Fruit fly (Drosophila melanogaster) whole organism, larva: ENCODE results near the gene RhoGEF64C.

Experiments
- noc ChIP-seq: fragments of 200-800 bp; sonication (Bioruptor generic); optimal IDR thresholded peaks from 3 replicates; lab custom pipeline; 2019; ENCODE audit warnings: missing biosample characterization, mild to moderate bottlenecking, missing genetic modification characterization, moderate library complexity

Gene RhoGEF64C

DNA sequence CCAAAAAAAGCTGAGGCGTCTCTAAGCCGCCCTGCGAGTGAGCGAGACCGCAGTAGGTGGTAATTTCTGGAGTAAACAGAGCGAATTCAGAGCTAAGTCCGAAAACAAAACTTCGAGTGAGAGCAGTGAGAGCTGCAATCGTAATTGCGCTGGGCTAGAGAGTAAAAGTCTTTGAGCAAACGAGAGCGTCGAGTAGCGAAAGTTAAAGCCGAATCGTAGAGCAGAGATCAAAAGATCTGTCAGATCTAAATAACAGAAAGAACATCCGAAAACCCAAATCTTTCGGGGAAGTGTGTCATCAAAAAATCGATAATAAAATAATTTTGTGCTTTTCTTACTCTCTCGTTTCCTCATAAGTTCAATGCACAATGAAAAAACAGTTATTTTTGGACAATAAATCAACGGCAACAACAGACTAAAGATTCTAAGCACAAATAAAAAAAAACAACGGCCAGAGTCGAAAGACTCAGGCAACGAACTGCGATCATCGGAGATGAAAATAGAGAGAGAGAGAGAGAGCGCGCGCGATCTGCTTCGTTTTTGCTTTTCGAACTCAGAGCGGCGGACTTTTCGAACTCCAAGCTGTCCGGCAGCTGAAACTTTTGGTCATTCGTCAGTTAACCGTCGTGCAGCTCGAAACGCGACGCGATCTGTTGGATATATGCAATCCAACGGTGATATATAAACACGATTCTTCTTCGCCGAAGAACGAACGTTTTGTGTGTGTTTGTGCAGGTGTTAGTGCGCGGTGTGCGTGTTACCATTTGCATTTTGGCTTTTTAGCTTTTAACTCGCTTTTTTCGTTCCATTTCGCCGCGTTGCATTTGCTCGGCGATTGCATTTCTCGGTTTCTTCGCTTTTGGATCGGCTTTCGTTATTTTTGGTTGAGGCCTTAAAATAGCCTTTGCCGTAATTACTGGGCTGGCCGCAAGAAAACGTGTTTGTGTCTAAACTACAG lies at the start of gene RhoGEF64C:
TSS of gene RhoGEF64C (plus strand) at position 607 of the 958 bp plus-strand sequence.
- TF ChIP-seq noc (tag; lab: Kevin White, UChicago): no peak

DNA sequence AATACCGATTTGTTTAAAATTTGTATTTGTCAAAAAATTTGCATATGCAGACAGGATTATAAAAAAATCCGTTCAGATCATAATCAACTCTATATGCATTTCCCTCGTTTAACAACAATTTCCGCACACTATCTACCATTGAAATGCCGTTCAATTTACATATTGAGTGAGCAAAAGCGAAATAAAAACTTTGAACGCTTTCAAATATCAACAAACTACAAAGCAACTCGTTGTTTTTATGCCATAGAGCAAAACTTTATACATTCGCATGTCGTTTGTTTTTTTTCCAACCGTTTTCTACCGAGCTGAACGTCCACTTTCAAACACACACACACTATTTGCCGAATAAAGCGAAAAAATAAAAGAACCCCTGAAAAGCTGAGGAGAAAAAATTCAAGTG lies 44.6 kb upstream of the RhoGEF64C start, which contains the start of gene TTLL1B:
TSS of gene TTLL1B (plus strand) at position 301 of the 400 bp plus-strand sequence.
- TF ChIP-seq noc (tag; lab: Kevin White, UChicago): no peak

DNA sequence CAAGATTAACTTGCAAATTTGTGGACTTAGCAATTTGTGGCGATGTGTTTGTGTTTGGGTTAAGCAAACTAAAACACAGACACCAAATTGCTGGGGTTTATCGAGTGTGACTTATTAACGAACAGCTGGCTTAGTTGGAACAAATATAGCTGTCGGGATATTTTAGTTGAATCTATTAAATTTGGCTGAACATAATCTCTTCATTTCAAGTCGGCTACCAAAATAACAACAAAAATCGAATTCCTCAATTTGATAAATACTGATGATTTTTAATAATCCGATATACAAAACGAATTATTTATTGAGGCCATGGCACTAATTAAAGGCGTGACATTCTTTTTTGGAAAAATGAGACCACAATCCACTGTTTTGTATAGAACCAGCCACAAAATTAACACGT lies 25.3 kb upstream of the RhoGEF64C start, which contains the start of gene CG32236:
TSS of gene CG32236 (minus strand) at position 101 of the 400 bp plus-strand sequence.
- TF ChIP-seq noc (tag; lab: Kevin White, UChicago): no peak

DNA sequence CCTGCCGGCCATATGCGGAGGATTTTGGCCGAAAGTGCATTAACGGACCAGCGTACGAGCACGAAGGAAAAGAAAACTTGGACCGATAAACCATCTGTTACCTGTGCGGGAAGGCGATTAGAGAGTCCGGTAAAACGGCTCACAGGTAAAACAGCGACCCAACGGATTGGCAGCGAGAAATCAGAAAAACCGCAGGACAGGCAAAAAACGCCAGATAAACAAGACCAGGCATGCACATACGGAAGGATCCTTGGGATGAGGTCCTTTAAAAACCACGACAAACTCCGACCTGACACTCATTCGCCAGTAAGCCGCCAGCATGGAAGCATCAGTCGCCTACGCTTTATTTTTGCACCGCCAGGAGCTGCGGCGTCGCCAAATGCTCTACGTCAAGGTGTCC lies 15.1 kb upstream of the RhoGEF64C start, which contains the start of gene CG34266:
TSS of gene CG34266 (plus strand) at position 301 of the 400 bp plus-strand sequence.
- TF ChIP-seq noc (tag; lab: Kevin White, UChicago): no peak

DNA sequence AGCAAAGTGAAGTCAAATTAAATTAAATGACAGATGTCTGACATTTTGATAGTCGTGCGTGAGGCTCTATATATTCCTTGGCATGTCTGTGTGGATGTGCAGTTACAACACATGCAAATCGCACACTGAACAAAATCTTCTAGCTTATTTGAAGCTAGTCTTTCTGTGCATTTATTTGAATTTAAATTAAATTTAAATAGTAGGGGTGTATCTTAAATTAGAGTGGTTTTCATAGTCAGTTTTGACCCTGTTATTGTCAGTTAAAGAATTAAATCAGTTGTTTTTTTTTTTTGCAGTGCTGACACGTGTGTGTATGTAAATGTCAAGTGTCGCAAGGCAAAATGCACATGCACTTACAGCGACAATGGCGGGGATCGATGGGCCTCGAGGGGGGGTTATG lies 13.5 kb upstream of the RhoGEF64C start:
- no peak for TF ChIP-seq noc (tag; lab: Kevin White, UChicago)

DNA sequence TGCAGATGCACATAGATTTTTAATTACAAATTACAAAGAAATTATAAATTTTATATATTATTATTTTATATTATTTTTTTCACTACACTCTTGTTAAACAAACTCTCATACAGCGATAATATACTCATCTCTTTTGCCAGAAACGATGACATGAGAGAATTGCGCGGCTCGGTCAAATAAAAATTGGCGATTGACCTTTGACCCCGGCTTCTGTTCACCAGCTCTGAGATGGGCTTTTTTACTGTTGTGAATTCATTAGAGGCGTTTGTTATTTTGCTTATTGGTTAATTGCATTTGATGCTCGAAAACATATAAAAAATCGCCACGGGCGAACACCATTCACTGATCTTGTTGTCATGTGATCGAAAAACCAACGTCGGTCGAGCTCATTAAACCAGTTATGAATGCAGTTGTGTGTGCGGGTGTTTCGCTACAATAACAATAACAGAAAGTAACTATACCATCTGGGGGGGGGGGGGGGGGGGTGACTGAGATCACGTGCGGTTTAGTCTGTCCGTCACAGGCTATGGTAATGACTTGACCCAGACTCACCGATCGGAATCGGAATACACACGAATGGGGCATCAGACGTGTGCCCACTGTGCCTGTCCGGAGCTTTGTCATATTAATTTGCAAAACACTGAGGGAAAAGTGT lies 7.8 kb upstream of the RhoGEF64C start:
- TF ChIP-seq noc (tag; lab: Kevin White, UChicago): no peak

DNA sequence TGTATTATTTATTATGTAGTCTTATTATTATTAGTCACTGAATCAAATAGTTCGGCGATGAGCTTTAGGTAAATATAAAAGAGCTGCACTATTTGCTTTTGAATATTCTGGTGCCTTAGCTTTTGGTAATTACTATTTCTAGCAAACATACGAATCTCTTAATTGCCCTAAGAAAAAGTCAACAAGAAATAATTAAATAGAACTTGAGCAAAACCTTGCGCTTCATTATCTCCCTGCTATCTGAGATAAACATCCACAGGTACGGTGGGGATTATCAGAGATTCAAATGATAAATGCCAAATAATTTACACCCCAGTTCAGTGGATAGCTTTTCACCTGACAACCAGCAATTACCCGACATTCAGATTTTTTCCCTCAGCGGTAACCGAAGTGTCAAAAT lies 6.5 kb upstream of the RhoGEF64C start:
- no peak for TF ChIP-seq noc (tag; lab: Kevin White, UChicago)

DNA sequence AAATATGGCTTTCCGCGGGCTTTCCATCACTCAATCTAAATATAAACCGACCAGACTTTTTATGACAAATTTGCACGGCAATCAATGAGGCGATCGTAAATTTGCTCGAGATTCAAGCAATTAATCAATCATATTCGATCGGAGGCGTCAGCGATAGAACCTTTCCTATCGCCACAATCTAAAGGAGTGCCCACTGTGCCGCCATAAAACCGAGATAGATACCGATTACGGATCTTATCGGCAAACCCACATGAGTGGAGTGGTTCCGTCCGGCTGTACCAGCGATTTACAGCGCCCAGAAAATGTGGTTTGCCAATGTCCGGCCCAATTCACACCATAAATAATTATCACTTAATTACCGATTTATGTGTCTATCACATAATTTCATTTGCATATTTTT lies 6.0 kb upstream of the RhoGEF64C start:
- no peak for TF ChIP-seq noc (tag; lab: Kevin White, UChicago)

DNA sequence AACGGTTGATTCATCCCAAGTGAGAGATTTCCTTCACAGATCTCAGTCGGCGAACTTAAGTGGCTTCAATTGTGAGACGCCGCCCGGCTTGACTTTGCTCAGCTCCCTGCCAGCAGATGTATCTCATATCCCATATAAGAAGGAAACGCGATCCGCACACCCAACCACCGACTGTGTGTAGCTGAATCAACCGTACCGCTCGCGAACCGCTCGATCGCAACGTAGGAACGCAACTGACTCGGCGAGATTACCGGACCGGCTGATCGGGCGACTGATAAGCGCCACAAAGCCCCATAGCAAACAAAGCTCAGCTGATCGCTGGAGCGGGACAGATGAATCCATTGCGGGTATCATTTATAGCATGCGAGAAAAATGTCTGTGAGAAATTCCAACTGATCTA lies 5.5 kb upstream of the RhoGEF64C start, which contains the start of gene axo:
TSS of gene axo (minus strand) at position 185 of the 400 bp plus-strand sequence.
- TF ChIP-seq noc (tag; lab: Kevin White, UChicago): no peak

DNA sequence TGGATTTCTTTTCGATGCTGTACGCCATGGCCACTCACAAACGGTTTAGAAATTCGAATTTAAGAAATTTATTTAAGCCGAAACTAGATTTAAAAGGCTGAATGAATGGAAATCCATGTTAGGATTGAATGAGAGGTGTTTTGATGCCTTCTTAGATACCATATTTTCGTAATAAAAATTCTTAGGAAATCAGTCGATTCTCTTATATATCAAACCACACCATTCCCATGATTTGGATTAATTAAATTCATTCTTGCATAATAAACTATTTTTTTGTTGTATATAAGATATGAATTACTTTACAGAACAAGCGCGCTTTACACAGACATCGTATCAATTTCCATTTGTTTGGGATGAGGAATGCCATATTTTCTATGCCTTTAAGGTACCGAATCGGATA lies 3.9 kb upstream of the RhoGEF64C start, which contains the start of gene CG7514:
TSS of gene CG7514 (minus strand) at position 101 of the 400 bp plus-strand sequence.
- no peak for TF ChIP-seq noc (tag; lab: Kevin White, UChicago)

DNA sequence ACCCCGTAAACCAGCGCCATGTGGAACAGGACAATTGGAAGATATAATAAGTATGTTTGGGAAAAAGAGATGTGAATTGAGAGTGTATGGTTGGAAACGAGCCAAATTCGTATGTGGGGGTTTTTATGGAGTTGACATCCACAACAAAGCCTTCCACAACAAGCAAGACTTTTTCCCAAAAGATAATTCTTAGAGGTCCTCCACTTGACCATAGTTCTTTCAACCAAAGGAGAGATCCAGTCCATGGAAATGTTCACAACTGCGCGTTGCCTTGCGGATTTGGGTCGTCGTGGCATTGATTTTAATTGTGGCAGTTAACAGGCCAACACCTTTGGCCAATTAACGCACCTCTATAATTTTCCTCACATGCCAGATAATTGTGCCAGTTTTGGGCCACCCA lies 2.6 kb upstream of the RhoGEF64C start, which contains the start of gene CG18418:
TSS of gene CG18418 (minus strand) at position 101 of the 400 bp plus-strand sequence.
- TF ChIP-seq noc (tag; lab: Kevin White, UChicago): no peak

DNA sequence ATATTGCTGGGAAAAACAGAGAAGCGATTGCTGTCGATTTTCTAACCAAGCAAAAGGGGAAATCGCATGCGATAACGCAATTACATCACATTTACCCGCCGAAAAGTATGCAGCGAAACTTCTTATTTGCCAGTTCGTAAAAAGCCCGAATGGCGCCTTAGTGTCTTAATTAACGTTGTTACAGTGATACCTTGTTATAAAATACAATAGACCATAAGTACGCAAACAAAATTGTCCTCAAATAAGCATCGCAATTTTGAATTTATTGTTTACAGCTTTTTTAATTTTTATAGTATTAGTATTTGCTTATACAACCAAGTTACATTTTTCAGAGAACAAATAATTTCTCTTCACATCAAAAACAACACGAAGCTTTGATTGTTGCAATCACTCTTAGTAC lies 1.9 kb upstream of the RhoGEF64C start:
- TF ChIP-seq noc (tag; lab: Kevin White, UChicago): no peak

DNA sequence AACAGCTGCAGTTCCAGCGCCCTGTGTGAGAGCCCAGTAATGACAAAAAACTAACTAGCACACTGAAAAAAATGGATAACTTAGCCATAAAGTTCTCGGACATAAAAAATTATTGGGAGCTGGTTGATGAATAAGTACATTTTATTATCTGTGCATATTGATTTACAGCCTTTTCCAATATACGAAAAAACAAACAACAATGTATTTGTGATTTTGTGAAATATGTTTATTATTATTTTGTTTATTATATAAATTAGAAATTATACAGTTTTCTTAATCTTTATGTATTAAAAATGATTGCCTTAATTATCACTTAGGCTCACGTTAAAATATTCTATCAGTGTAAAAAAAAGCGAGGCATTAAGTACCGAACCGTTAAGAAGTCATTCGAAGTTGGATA lies 808 bp upstream of the RhoGEF64C start:
- TF ChIP-seq noc (tag; lab: Kevin White, UChicago): no peak

DNA sequence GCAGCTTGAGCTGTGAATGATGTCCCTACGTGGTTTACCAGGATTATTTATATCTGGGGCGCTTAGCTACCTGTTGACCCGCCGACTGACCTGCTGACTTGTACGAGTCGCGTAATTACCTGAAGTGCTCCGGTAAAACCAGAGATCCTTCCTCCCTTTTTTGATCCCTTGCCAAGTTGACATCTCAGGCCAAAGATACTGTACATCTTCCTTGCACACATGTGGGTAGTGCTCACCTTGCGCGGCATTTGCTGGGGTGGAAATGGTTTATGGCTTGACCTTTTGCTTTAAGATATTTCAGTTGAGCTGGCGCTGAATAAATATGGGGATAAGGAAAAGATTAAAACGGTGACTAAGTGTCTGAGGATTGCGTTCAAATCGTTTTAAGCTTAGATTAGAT lies 2.2 kb downstream of the RhoGEF64C start, which contains the start of gene CG15876:
TSS of gene CG15876 (minus strand) at position 23 of the 400 bp plus-strand sequence.
- no peak for TF ChIP-seq noc (tag; lab: Kevin White, UChicago)

DNA sequence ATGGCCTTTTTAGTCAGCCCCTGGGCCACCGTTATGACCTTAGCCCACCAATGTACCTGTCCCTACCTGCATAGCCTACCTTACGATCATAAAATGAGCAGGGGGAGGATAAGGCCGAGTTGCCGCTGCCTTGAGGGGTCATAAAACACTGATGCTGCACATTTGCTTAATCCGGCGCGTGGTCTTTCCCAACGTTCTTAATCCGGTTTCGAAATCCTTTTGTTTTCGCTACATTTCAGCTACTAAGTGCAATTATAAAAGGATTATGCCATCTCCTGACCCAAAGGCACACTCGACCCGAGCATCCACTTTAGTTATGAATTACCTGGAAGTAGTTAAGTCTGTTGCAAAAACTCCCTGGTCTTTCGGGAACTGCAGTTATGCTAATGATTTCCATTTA lies 3.8 kb downstream of the RhoGEF64C start:
- no peak for TF ChIP-seq noc (tag; lab: Kevin White, UChicago)

DNA sequence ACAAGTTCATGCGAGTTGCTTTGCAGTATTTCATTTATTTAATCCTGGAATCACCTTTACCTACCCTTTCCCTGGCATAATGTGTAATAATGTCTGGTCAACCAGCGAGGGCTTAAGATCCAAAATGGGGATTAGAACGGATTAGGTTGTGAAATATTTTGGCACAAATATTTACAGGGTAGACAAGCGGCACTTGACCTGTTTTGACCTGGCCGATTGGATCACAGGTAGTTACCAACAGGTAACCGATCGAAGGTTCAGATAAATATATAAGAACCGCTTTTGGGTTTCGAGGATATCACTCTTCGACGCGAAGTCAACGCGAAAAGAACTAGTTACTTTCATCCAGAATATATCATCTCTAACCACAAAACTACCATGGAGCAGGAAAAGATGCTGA lies 4.7 kb downstream of the RhoGEF64C start, which contains the start of gene CG13713:
TSS of gene CG13713 (plus strand) at position 301 of the 400 bp plus-strand sequence.
- no peak for TF ChIP-seq noc (tag; lab: Kevin White, UChicago)
